Worm (Caenorhabditis elegans) whole organism, dauer: Measurements from ENCODE around the gene slcf-2.

Source experiments
- unc-62 ChIP-seq: sonication (generic microtip); optimal IDR thresholded peaks from 2 replicates; lab custom pipeline; 2017; ENCODE audit warnings: missing biosample characterization, missing genetic modification reagents, missing genetic modification characterization

The slcf-2 gene

ce11 chrX:3401701-3402100, 8.0 kb downstream of the slcf-2 start, which contains the start of gene C04F6.9:
Gene C04F6.9, plus strand, starts transcription at chrX:3402001.
- no peak for TF ChIP-seq unc-62 (GFP tag; lab: Kevin White, UChicago)

ce11 chrX:3403195-3403594, 9.5 kb downstream of the slcf-2 start, which contains the start of gene vit-5:
Gene vit-5, plus strand, starts transcription at chrX:3403471.
- no peak for TF ChIP-seq unc-62 (GFP tag; lab: Kevin White, UChicago)

- no peak for TF ChIP-seq unc-62 (GFP tag; lab: Kevin White, UChicago)
Measured at ce11 chrX:3408717-3409303, 15.1 kb downstream of the slcf-2 start.

- TF ChIP-seq unc-62 (GFP tag; lab: Kevin White, UChicago): no peak
Measured at ce11 chrX:3411565-3412022, 17.9 kb downstream of the slcf-2 start, which contains the start of gene unc-78. Gene unc-78, minus strand, starts transcription at chrX:3411615.

ce11 chrX:3414660-3415144, 21.0 kb downstream of the slcf-2 start, which contains the start of gene dhs-27:
Gene dhs-27, minus strand, starts transcription at chrX:3414710.
- no peak for TF ChIP-seq unc-62 (GFP tag; lab: Kevin White, UChicago)

ce11 chrX:3416063-3416462, 22.4 kb downstream of the slcf-2 start:
- no peak for TF ChIP-seq unc-62 (GFP tag; lab: Kevin White, UChicago)

ce11 chrX:3419084-3419483, 25.4 kb downstream of the slcf-2 start, which contains the start of gene C04F6.7:
Gene C04F6.7, minus strand, starts transcription at chrX:3419184.
- TF ChIP-seq unc-62 (GFP tag; lab: Kevin White, UChicago): no peak

- no peak for TF ChIP-seq unc-62 (GFP tag; lab: Kevin White, UChicago)
Measured at ce11 chrX:3424516-3424915, 30.9 kb downstream of the slcf-2 start, which contains the start of gene ZK813.6. Gene ZK813.6, plus strand, starts transcription at chrX:3424816.

ce11 chrX:3429122-3429521, 35.5 kb downstream of the slcf-2 start:
- no peak for TF ChIP-seq unc-62 (GFP tag; lab: Kevin White, UChicago)

- no peak for TF ChIP-seq unc-62 (GFP tag; lab: Kevin White, UChicago)
Measured at ce11 chrX:3430020-3430419, 36.4 kb downstream of the slcf-2 start, which contains the start of gene ZK813.4. Gene ZK813.4, minus strand, starts transcription at chrX:3430120.

- TF ChIP-seq unc-62 (GFP tag; lab: Kevin White, UChicago): no peak
Measured at ce11 chrX:3439823-3440222, 46.2 kb downstream of the slcf-2 start.

- no peak for TF ChIP-seq unc-62 (GFP tag; lab: Kevin White, UChicago)
Measured at ce11 chrX:3440308-3440707, 46.6 kb downstream of the slcf-2 start.

- TF ChIP-seq unc-62 (GFP tag; lab: Kevin White, UChicago): no peak
Measured at ce11 chrX:3441539-3441938, 47.9 kb downstream of the slcf-2 start, which contains the start of gene ZK813.3. Gene ZK813.3, plus strand, starts transcription at chrX:3441839.

ce11 chrX:3443526-3443925, 49.9 kb downstream of the slcf-2 start, which contains the start of gene ZK813.2:
Gene ZK813.2, plus strand, starts transcription at chrX:3443826.
- TF ChIP-seq unc-62 (GFP tag; lab: Kevin White, UChicago): no peak

ce11 chrX:3444514-3444913, 50.9 kb downstream of the slcf-2 start, which contains the start of gene ZK813.7:
Gene ZK813.7, plus strand, starts transcription at chrX:3444814.
- TF ChIP-seq unc-62 (GFP tag; lab: Kevin White, UChicago): no peak

- TF ChIP-seq unc-62 (GFP tag; lab: Kevin White, UChicago): no peak
Measured at ce11 chrX:3446011-3446410, 52.3 kb downstream of the slcf-2 start, which contains the start of gene ZK813.1. Gene ZK813.1, plus strand, starts transcription at chrX:3446311.
